Fruit fly (Drosophila melanogaster) Kc167 (cell line): ENCODE results near the gene CG7518.

Experiments
- Myc ChIP-seq: fragments of >200 bp; optimal IDR thresholded peaks from 2 replicates; lab custom pipeline; 2017; ENCODE audit warnings: missing external identifiers
- Sin3A ChIP-seq: fragments of >200 bp; optimal IDR thresholded peaks from 2 replicates; lab custom pipeline; 2018; ENCODE audit warnings: missing external identifiers
- h ChIP-seq: fragments of >200 bp; optimal IDR thresholded peaks from 3 replicates; lab custom pipeline; 2018; ENCODE audit warnings: missing external identifiers
- insv ChIP-seq: fragments of >200 bp; optimal IDR thresholded peaks from 3 replicates; lab custom pipeline; 2018; ENCODE audit warnings: missing external identifiers
- psq ChIP-seq: fragments of >200 bp; optimal IDR thresholded peaks from 2 replicates; lab custom pipeline; 2017; ENCODE audit warnings: missing external identifiers
- ttk ChIP-seq: sonication (Bioruptor generic); optimal IDR thresholded peaks from 2 replicates; lab custom pipeline; 2017; ENCODE audit warnings: missing external identifiers

The CG7518 gene

dm6 chr3R:12977371-12978050 is 20.4 kb upstream of the CG7518 start, which contains the start of the genes CG7381 and CG7091:
Gene CG7381 (minus strand): TSS chr3R:12977471.
Gene CG7091 (plus strand): TSS chr3R:12978000.
- TF ChIP-seq ttk (lab: Kevin White, UChicago) (no peak), insv (lab: Kevin White, UChicago) (no peak), Sin3A (lab: Kevin White, UChicago) (no peak), h (lab: Kevin White, UChicago) (no peak), psq (lab: Kevin White, UChicago) (no peak), Myc (no peak)

- no peak for TF ChIP-seq Sin3A (lab: Kevin White, UChicago)
- TF ChIP-seq Myc, result no peak
- no peak for TF ChIP-seq psq (lab: Kevin White, UChicago)
- no peak for TF ChIP-seq h (lab: Kevin White, UChicago)
Measured at dm6 chr3R:12980628-12981219, 17.2 kb upstream of the CG7518 start, which contains the start of gene Paip2. Gene Paip2 (plus strand): TSS chr3R:12980792.

dm6 chr3R:12981334-12982166 is 16.3 kb upstream of the CG7518 start:
- TF ChIP-seq psq (lab: Kevin White, UChicago) (no peak), ttk (lab: Kevin White, UChicago) (no peak), h (lab: Kevin White, UChicago) (no peak), Myc (no peak), insv (lab: Kevin White, UChicago) (no peak), Sin3A (lab: Kevin White, UChicago) (no peak)

- no peak for TF ChIP-seq h (lab: Kevin White, UChicago)
- TF ChIP-seq psq (lab: Kevin White, UChicago), result no peak
- TF ChIP-seq Myc, result no peak
- TF ChIP-seq ttk (lab: Kevin White, UChicago), result no peak
- TF ChIP-seq Sin3A (lab: Kevin White, UChicago), result no peak
- TF ChIP-seq insv (lab: Kevin White, UChicago), result no peak
Measured at dm6 chr3R:12982167-12982981, 15.5 kb upstream of the CG7518 start.

dm6 chr3R:12982982-12983633 is 14.8 kb upstream of the CG7518 start:
- TF ChIP-seq insv (lab: Kevin White, UChicago), result no peak
- no peak for TF ChIP-seq Sin3A (lab: Kevin White, UChicago)
- no peak for TF ChIP-seq ttk (lab: Kevin White, UChicago)
- no peak for TF ChIP-seq psq (lab: Kevin White, UChicago)
- TF ChIP-seq h (lab: Kevin White, UChicago), result no peak
- no peak for TF ChIP-seq Myc

dm6 chr3R:12985828-12986530 is 11.9 kb upstream of the CG7518 start, which contains the start of gene CG31342:
Gene CG31342 (plus strand): TSS chr3R:12986041.
- TF ChIP-seq insv (lab: Kevin White, UChicago) (no peak), h (lab: Kevin White, UChicago) (no peak), Myc (no peak), ttk (lab: Kevin White, UChicago) (no peak), Sin3A (lab: Kevin White, UChicago) (no peak), psq (lab: Kevin White, UChicago) (no peak)

- TF ChIP-seq Sin3A (lab: Kevin White, UChicago) (no peak), ttk (lab: Kevin White, UChicago) (no peak), h (lab: Kevin White, UChicago) (no peak), insv (lab: Kevin White, UChicago) (no peak), psq (lab: Kevin White, UChicago) (no peak), Myc (no peak)
Measured at dm6 chr3R:12988411-12988810, 9.5 kb upstream of the CG7518 start, which contains the start of gene CG14383. Gene CG14383 (minus strand): TSS chr3R:12988511.

- no peak for TF ChIP-seq Sin3A (lab: Kevin White, UChicago)
- no peak for TF ChIP-seq psq (lab: Kevin White, UChicago)
- TF ChIP-seq insv (lab: Kevin White, UChicago), result no peak
- no peak for TF ChIP-seq ttk (lab: Kevin White, UChicago)
- TF ChIP-seq h (lab: Kevin White, UChicago), result no peak
- no peak for TF ChIP-seq Myc
Measured at dm6 chr3R:12993018-12993417, 4.9 kb upstream of the CG7518 start, which contains the start of gene yellow-f. Gene yellow-f (minus strand): TSS chr3R:12993201.

dm6 chr3R:12995047-12995446 is 2.8 kb upstream of the CG7518 start, which contains the start of gene yellow-f2:
Gene yellow-f2 (minus strand): TSS chr3R:12995147.
- no peak for TF ChIP-seq insv (lab: Kevin White, UChicago)
- no peak for TF ChIP-seq Myc
- no peak for TF ChIP-seq Sin3A (lab: Kevin White, UChicago)
- no peak for TF ChIP-seq psq (lab: Kevin White, UChicago)
- no peak for TF ChIP-seq ttk (lab: Kevin White, UChicago)
- TF ChIP-seq h (lab: Kevin White, UChicago), result no peak
